Worm (Caenorhabditis elegans) whole organism, midembryonic: Measurements from ENCODE around the gene tag-123.

Source experiments
- cog-1 ChIP-seq: sonication (generic microtip); optimal IDR thresholded peaks from 2 replicates; lab custom pipeline; 2016; ENCODE audit warnings: missing genetic modification characterization, missing compliant biosample characterization
- tab-1 ChIP-seq: fragments of 200-800 bp; sonication (Bioruptor generic); IDR thresholded peaks from 2 replicates; pipeline ENCODE4 v1.3.6; 2022; ENCODE audit warnings: missing genetic modification characterization, missing compliant biosample characterization
- ztf-23 ChIP-seq: fragments of 200-800 bp; sonication (Bioruptor generic); IDR thresholded peaks from 2 replicates; pipeline ENCODE4 v1.3.6; 2022; ENCODE audit warnings: missing genetic modification reagents, missing genetic modification characterization, missing compliant biosample characterization

DNA sequence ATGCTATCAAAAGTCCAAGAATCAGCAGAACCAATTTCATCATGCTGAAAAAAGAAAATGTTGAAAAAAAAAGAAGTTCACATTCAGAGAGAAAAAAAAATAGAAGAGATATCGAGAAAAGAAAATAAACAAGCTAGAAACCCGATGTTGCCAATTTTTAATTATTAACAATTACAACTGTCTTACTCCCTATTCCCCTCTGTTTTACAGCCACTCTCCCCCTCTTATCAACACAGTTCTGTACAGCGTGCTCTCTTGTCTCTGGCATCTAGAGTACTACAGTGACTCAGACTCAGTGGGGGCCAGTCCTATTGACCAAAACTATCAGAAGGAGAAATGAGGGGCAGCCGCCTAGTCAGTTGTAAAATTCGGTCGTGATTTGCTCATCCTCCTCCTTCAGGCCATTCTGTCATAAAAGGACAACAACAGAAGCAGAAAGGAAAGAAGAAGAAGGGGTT, 29.3 kb downstream of the tag-123 start, which contains the start of gene wrk-1:
- no peak for TF ChIP-seq cog-1 (tag; lab: Kevin White, UChicago)
- TF ChIP-seq tab-1, result no peak
- no peak for TF ChIP-seq ztf-23 (GFP tag; lab: Robert Waterston, UW)
